Worm (Caenorhabditis elegans): ENCODE results near the gene nhr-167.

DNA sequence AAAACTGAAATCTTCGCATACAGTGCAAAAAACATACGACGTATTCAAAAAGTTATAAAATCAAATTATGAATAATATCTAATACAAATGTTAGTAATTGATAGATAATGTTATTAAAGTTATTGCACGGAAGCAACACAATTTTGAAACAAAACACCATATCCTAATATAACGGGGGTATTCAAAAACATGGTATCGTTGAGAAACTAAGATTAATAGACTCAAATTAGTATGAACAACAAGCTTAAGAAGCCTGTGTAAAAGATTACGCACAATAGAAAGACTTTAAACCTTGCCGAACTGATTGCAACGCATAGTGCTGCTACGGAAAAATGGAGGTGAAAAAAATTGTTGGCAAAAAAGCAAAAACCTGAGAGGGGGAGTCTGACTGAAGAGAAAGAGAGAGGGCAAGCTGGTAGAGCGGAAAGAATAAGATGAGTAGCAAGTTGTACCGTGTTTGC lies 23.6 kb upstream of the nhr-167 start, which contains the start of gene sma-5:
- TF ChIP-seq lin-11 (tag; optimal IDR thresholded peaks at IDR 0.05): no peak
- TF ChIP-seq mab-5 (tag; optimal IDR thresholded peaks at IDR 0.05): no peak
